Fruit fly (Drosophila melanogaster) whole organism, embryonic: ENCODE data around the gene CG4278.
A peak's percentile ranks its signal among the peaks of the same experiment; 100 is the strongest.

ENCODE experiments used
- BtbVII ChIP-seq: fragments of 200-800 bp; sonication (Bioruptor generic); optimal IDR thresholded peaks from 3 replicates; lab custom pipeline; 2017; ENCODE audit warnings: missing biosample characterization, mild to moderate bottlenecking, missing genetic modification characterization
- CG10267 ChIP-seq: fragments of 200-800 bp; sonication (Bioruptor generic); optimal IDR thresholded peaks from 2 replicates; lab custom pipeline; 2018; ENCODE audit warnings: missing biosample characterization, mild to moderate bottlenecking, missing genetic modification characterization, moderate library complexity
- CG10321 ChIP-seq: fragments of 200-800 bp; sonication (Bioruptor generic); IDR thresholded peaks from 2 replicates; pipeline ENCODE4 v1.3.6; 2022; ENCODE audit warnings: missing biosample characterization, missing genetic modification characterization
- CG11560 ChIP-seq: fragments of 200-800 bp; sonication (Bioruptor generic); IDR thresholded peaks from 3 replicates; pipeline ENCODE4 v1.3.6; 2022; ENCODE audit warnings: missing biosample characterization, missing genetic modification characterization
- CG12104 ChIP-seq: fragments of 200-800 bp; sonication (Bioruptor generic); optimal IDR thresholded peaks from 3 replicates; lab custom pipeline; 2016; ENCODE audit warnings: missing biosample characterization, missing genetic modification characterization
- CG1233 ChIP-seq: fragments of 200-800 bp; sonication (Bioruptor generic); optimal IDR thresholded peaks from 4 replicates; lab custom pipeline; 2018; ENCODE audit warnings: missing biosample characterization, mild to moderate bottlenecking, missing genetic modification characterization
- CG13775 ChIP-seq: fragments of 200-800 bp; sonication (Bioruptor generic); optimal IDR thresholded peaks from 3 replicates; lab custom pipeline; 2017; ENCODE audit warnings: missing biosample characterization, mild to moderate bottlenecking, missing genetic modification characterization
- CG16779 ChIP-seq: fragments of 200-800 bp; sonication (Bioruptor generic); IDR thresholded peaks from 2 replicates; pipeline ENCODE4 v1.3.6; 2022; ENCODE audit warnings: missing biosample characterization, missing genetic modification characterization
- CG17385 ChIP-seq: fragments of 200-800 bp; sonication (Bioruptor generic); optimal IDR thresholded peaks from 3 replicates; lab custom pipeline; 2018; ENCODE audit warnings: missing biosample characterization, mild to moderate bottlenecking, missing genetic modification characterization
- CG17612 ChIP-seq: fragments of 200-800 bp; sonication (Bioruptor generic); IDR thresholded peaks from 2 replicates; pipeline ENCODE4 v1.3.6; 2022; ENCODE audit warnings: missing biosample characterization, missing genetic modification characterization
- CG3281 ChIP-seq: fragments of 200-800 bp; sonication (Bioruptor generic); optimal IDR thresholded peaks from 3 replicates; lab custom pipeline; 2017; ENCODE audit warnings: missing biosample characterization, mild to moderate bottlenecking, missing genetic modification characterization
- CG33213 ChIP-seq: fragments of 200-800 bp; sonication (Bioruptor generic); optimal IDR thresholded peaks from 3 replicates; lab custom pipeline; 2016; ENCODE audit warnings: missing biosample characterization, missing genetic modification characterization
- CG3407 ChIP-seq: fragments of 200-800 bp; sonication (Bioruptor generic); optimal IDR thresholded peaks from 2 replicates; lab custom pipeline; 2018; ENCODE audit warnings: missing biosample characterization, mild to moderate bottlenecking, missing genetic modification characterization
- CG3838 ChIP-seq: fragments of 200-800 bp; sonication (Bioruptor generic); optimal IDR thresholded peaks from 3 replicates; lab custom pipeline; 2016; ENCODE audit warnings: missing biosample characterization, missing genetic modification characterization
- CG3847 ChIP-seq: fragments of 200-800 bp; sonication (Bioruptor generic); IDR thresholded peaks from 2 replicates; pipeline ENCODE4 v1.3.6; 2022; ENCODE audit warnings: missing biosample characterization, missing genetic modification characterization
- CG4282 ChIP-seq: fragments of 200-800 bp; sonication (Bioruptor generic); optimal IDR thresholded peaks from 2 replicates; lab custom pipeline; 2016; ENCODE audit warnings: missing biosample characterization, missing genetic modification characterization
- CG4360 ChIP-seq: fragments of 200-800 bp; sonication (Bioruptor generic); IDR thresholded peaks from 2 replicates; pipeline ENCODE4 v1.3.6; 2022; ENCODE audit warnings: missing biosample characterization, missing genetic modification characterization
- CG6813 ChIP-seq: fragments of 200-800 bp; sonication (Bioruptor generic); optimal IDR thresholded peaks from 2 replicates; lab custom pipeline; 2017; ENCODE audit warnings: missing biosample characterization, missing genetic modification characterization, mild to moderate bottlenecking, moderate library complexity, missing genetic modification reagents
- CG7357 ChIP-seq: fragments of 200-800 bp; sonication (Bioruptor generic); IDR thresholded peaks from 3 replicates; pipeline ENCODE4 v1.3.6; 2022; ENCODE audit warnings: missing biosample characterization, missing genetic modification characterization
- CG9437 ChIP-seq: fragments of 200-800 bp; sonication (Bioruptor generic); optimal IDR thresholded peaks from 2 replicates; lab custom pipeline; 2018; ENCODE audit warnings: missing biosample characterization, mild to moderate bottlenecking, missing genetic modification characterization
- CG9932 ChIP-seq: fragments of 200-800 bp; sonication (Bioruptor generic); IDR thresholded peaks from 2 replicates; pipeline ENCODE4 v1.3.6; 2022; ENCODE audit warnings: missing biosample characterization, missing genetic modification characterization
- CHES-1-like ChIP-seq: fragments of 200-800 bp; sonication (Bioruptor generic); optimal IDR thresholded peaks from 2 replicates; lab custom pipeline; 2016; ENCODE audit warnings: missing biosample characterization, missing genetic modification characterization
- Chrac-16 ChIP-seq: fragments of 200-800 bp; sonication (Bioruptor generic); optimal IDR thresholded peaks from 3 replicates; lab custom pipeline; 2016; ENCODE audit warnings: missing biosample characterization, missing genetic modification characterization
- CoRest ChIP-seq: fragments of 200-800 bp; sonication (Bioruptor generic); optimal IDR thresholded peaks from 3 replicates; lab custom pipeline; 2018; ENCODE audit warnings: missing biosample characterization, mild to moderate bottlenecking, missing genetic modification characterization, moderate library complexity
- Doc3 ChIP-seq: fragments of 200-800 bp; sonication (Bioruptor generic); IDR thresholded peaks from 3 replicates; pipeline ENCODE4 v1.3.6; 2022; ENCODE audit warnings: missing biosample characterization, missing genetic modification characterization; ENCODE audit not compliant: partially characterized antibody
- E2f2 ChIP-seq: fragments of 200-800 bp; sonication (Bioruptor generic); IDR thresholded peaks from 2 replicates; pipeline ENCODE4 v1.3.6; 2022; ENCODE audit warnings: missing biosample characterization, missing genetic modification characterization
- Ets97D ChIP-seq: fragments of 200-800 bp; sonication (Bioruptor generic); optimal IDR thresholded peaks from 3 replicates; lab custom pipeline; 2016; ENCODE audit warnings: missing biosample characterization, missing genetic modification characterization
- Hr3 ChIP-seq: fragments of 200-800 bp; sonication (Bioruptor generic); optimal IDR thresholded peaks from 3 replicates; lab custom pipeline; 2016; ENCODE audit warnings: missing biosample characterization, missing genetic modification characterization
- Oaz ChIP-seq: fragments of 200-800 bp; sonication (Bioruptor generic); IDR thresholded peaks from 2 replicates; pipeline ENCODE4 v1.3.6; 2022; ENCODE audit warnings: missing biosample characterization, missing genetic modification characterization
- Stat92E ChIP-seq, 3 experiments: fragments of >200 bp in 2 of 3; fragments of 200-800 bp in 1 of 3; sonication (Bioruptor generic) in 1 of 3; optimal IDR thresholded peaks; 2 replicates each; lab custom pipeline; 2017 to 2019; ENCODE audit warnings: missing biosample characterization in 3 of 3, missing genetic modification characterization in 3 of 3, mild to moderate bottlenecking in 1 of 3, moderate library complexity in 1 of 3
- YL-1 ChIP-seq: fragments of 200-800 bp; sonication (Bioruptor generic); optimal IDR thresholded peaks from 3 replicates; lab custom pipeline; 2017; ENCODE audit warnings: missing biosample characterization, mild to moderate bottlenecking, missing genetic modification characterization
- aop ChIP-seq: fragments of 200-800 bp; sonication (Bioruptor generic); IDR thresholded peaks from 2 replicates; pipeline ENCODE4 v1.3.6; 2022; ENCODE audit warnings: missing biosample characterization, missing genetic modification characterization
- br ChIP-seq: fragments of >200 bp; optimal IDR thresholded peaks from 2 replicates; lab custom pipeline; 2017
- caup ChIP-seq: fragments of 200-800 bp; sonication (Bioruptor generic); optimal IDR thresholded peaks from 3 replicates; lab custom pipeline; 2017; ENCODE audit warnings: missing biosample characterization, mild to moderate bottlenecking, missing genetic modification characterization, moderate library complexity; ENCODE audit not compliant: severe bottlenecking
- dan ChIP-seq: fragments of 200-800 bp; sonication (Bioruptor generic); IDR thresholded peaks from 2 replicates; pipeline ENCODE4 v1.3.6; 2022; ENCODE audit warnings: missing biosample characterization, missing genetic modification characterization
- gce ChIP-seq: fragments of 200-800 bp; sonication (Bioruptor generic); IDR thresholded peaks from 3 replicates; pipeline ENCODE4 v1.3.6; 2022; ENCODE audit warnings: missing biosample characterization, missing genetic modification characterization
- hkb ChIP-seq, 2 experiments: fragments of 200-800 bp in 1 of 2; fragments of >200 bp in 1 of 2; sonication (Bioruptor generic) in 1 of 2; IDR thresholded peaks in 1 of 2; optimal IDR thresholded peaks in 1 of 2; 2 replicates each; pipeline versions ENCODE4 v1.3.6 to Lab custom; 2017 to 2022; ENCODE audit warnings: missing biosample characterization in 1 of 2, missing genetic modification characterization in 1 of 2
- jigr1 ChIP-seq: fragments of 200-800 bp; sonication (Bioruptor generic); IDR thresholded peaks from 3 replicates; pipeline ENCODE4 v1.3.6; 2022; ENCODE audit warnings: missing biosample characterization, missing genetic modification characterization
- jumu ChIP-seq: fragments of 200-800 bp; sonication (Bioruptor generic); optimal IDR thresholded peaks from 3 replicates; lab custom pipeline; 2016; ENCODE audit warnings: missing biosample characterization, missing genetic modification characterization
- mld ChIP-seq: fragments of 200-800 bp; sonication (Bioruptor generic); IDR thresholded peaks from 3 replicates; pipeline ENCODE4 v1.3.6; 2022; ENCODE audit warnings: missing biosample characterization, missing genetic modification characterization; ENCODE audit not compliant: partially characterized antibody
- phol ChIP-seq: fragments of 200-800 bp; sonication (Bioruptor generic); optimal IDR thresholded peaks from 3 replicates; lab custom pipeline; 2018; ENCODE audit warnings: missing biosample characterization, mild to moderate bottlenecking, missing genetic modification characterization, moderate library complexity
- pnt ChIP-seq: fragments of 200-800 bp; sonication (Bioruptor generic); optimal IDR thresholded peaks from 3 replicates; lab custom pipeline; 2016; ENCODE audit warnings: missing biosample characterization, missing genetic modification characterization
- repo ChIP-seq: fragments of 200-800 bp; sonication (Bioruptor generic); optimal IDR thresholded peaks from 2 replicates; lab custom pipeline; 2016; ENCODE audit warnings: missing biosample characterization, missing genetic modification characterization
- sim ChIP-seq: fragments of 200-800 bp; sonication (Bioruptor generic); IDR thresholded peaks from 2 replicates; pipeline ENCODE4 v1.3.6; 2022; ENCODE audit warnings: missing biosample characterization, missing genetic modification characterization
- sna ChIP-seq: fragments of 200-800 bp; sonication (Bioruptor generic); IDR thresholded peaks from 2 replicates; pipeline ENCODE4 v1.3.6; 2022; ENCODE audit warnings: missing biosample characterization, missing genetic modification characterization; ENCODE audit not compliant: partially characterized antibody
- so ChIP-seq: fragments of 200-800 bp; sonication (Bioruptor generic); IDR thresholded peaks from 3 replicates; pipeline ENCODE4 v1.3.6; 2022; ENCODE audit warnings: missing biosample characterization, missing genetic modification characterization
- stwl ChIP-seq: fragments of 200-800 bp; sonication (Bioruptor generic); optimal IDR thresholded peaks from 3 replicates; lab custom pipeline; 2018; ENCODE audit warnings: missing biosample characterization, mild to moderate bottlenecking, missing genetic modification characterization, moderate library complexity
- vfl ChIP-seq: fragments of 200-800 bp; sonication (Bioruptor generic); optimal IDR thresholded peaks from 2 replicates; lab custom pipeline; 2016; ENCODE audit warnings: missing biosample characterization, missing genetic modification characterization
- zfh1 ChIP-seq: fragments of 200-800 bp; sonication (Bioruptor generic); IDR thresholded peaks from 3 replicates; pipeline ENCODE4 v1.3.6; 2022; ENCODE audit warnings: missing biosample characterization, missing genetic modification characterization

CG4278 gene

dm6 chr2L:16350742-16351568, 24.1 kb downstream of the CG4278 start (continued):
- TF ChIP-seq CG10321 (GFP tag; lab: Robert Waterston, UW) = peak; percentile 88
- peak; percentile 99 for TF ChIP-seq so (GFP tag; lab: Robert Waterston, UW)
- peak; percentile 96 for TF ChIP-seq sim (GFP tag; lab: Robert Waterston, UW)
- peak; percentile 99 for TF ChIP-seq CG13775 (GFP tag; lab: Kevin White, UChicago)
- TF ChIP-seq phol (tag; lab: Kevin White, UChicago) = peak; percentile 98
- peak; percentile 99 for TF ChIP-seq gce (GFP tag; lab: Robert Waterston, UW)
- TF ChIP-seq CG3847 (GFP tag; lab: Robert Waterston, UW) = peak; percentile 99
- TF ChIP-seq Chrac-16 (GFP tag; lab: Kevin White, UChicago) = peak; percentile 99
- peak; percentile 98 for TF ChIP-seq Hr3 (GFP tag; lab: Kevin White, UChicago)
- peak; percentile 95 for TF ChIP-seq aop (GFP tag; lab: Robert Waterston, UW)
- TF ChIP-seq stwl (tag; lab: Kevin White, UChicago) = peak; percentile 27
- TF ChIP-seq CG33213 = peak; percentile 97
- peak; percentile 99 for TF ChIP-seq zfh1 (GFP tag; lab: Robert Waterston, UW)
- TF ChIP-seq CG16779 (GFP tag; lab: Robert Waterston, UW) = peak; percentile 98
- TF ChIP-seq jumu (GFP tag; lab: Kevin White, UChicago) = peak; percentile 97
- TF ChIP-seq br (lab: Kevin White, UChicago) = no peak
- TF ChIP-seq CG4282 (GFP tag; lab: Kevin White, UChicago) = peak; percentile 77
- no peak for TF ChIP-seq sna (GFP tag; lab: Robert Waterston, UW)
- TF ChIP-seq CG17385 = peak; percentile 99
- TF ChIP-seq CoRest = peak; percentile 99
- TF ChIP-seq CHES-1-like (GFP tag; lab: Kevin White, UChicago) = peak; percentile 98
- TF ChIP-seq CG3281 (GFP tag; lab: Kevin White, UChicago) = peak; percentile 99
- TF ChIP-seq CG4360 (GFP tag; lab: Robert Waterston, UW) = peak; percentile 84
- TF ChIP-seq CG3838 = peak; percentile 94
- TF ChIP-seq CG9437 = peak; percentile 95
- no peak for TF ChIP-seq mld (GFP tag; lab: Robert Waterston, UW)
- TF ChIP-seq hkb (optimal IDR thresholded peaks at IDR 0.05; lab: Kevin White, UChicago) = no peak
- peak; percentile 100 for TF ChIP-seq hkb (GFP tag; IDR thresholded peaks at IDR 0.05; lab: Robert Waterston, UW)
- peak; percentile 97 for TF ChIP-seq CG10267 (tag; lab: Kevin White, UChicago)
- peak; percentile 99 for TF ChIP-seq CG12104 (GFP tag; lab: Kevin White, UChicago)
- peak; percentile 91 for TF ChIP-seq E2f2
- peak; percentile 97 for TF ChIP-seq pnt
- peak; percentile 99 for TF ChIP-seq CG9932 (GFP tag; lab: Robert Waterston, UW)
- peak; percentile 94 for TF ChIP-seq dan (GFP tag; lab: Robert Waterston, UW)
- TF ChIP-seq CG11560 (tag; lab: Robert Waterston, UW) = peak; percentile 93
- peak; percentile 99 for TF ChIP-seq CG6813 (GFP tag; lab: Kevin White, UChicago)
- peak in 1 of 3 experiments; percentile 99 for TF ChIP-seq Stat92E (GFP tag; optimal IDR thresholded peaks at IDR 0.05; lab: Kevin White, UChicago)
- peak; percentile 96 for TF ChIP-seq repo
- peak; percentile 97 for TF ChIP-seq YL-1 (GFP tag; lab: Kevin White, UChicago)
- TF ChIP-seq CG3407 (GFP tag; lab: Kevin White, UChicago) = peak; percentile 98
- TF ChIP-seq caup (GFP tag; lab: Kevin White, UChicago) = peak; percentile 99
- peak; percentile 98 for TF ChIP-seq vfl
- TF ChIP-seq Oaz = peak; percentile 99
- peak; percentile 96 for TF ChIP-seq jigr1 (GFP tag; lab: Robert Waterston, UW)
- peak; percentile 99 for TF ChIP-seq BtbVII
- peak; percentile 98 for TF ChIP-seq CG17612
- no peak for TF ChIP-seq Doc3 (GFP tag; lab: Robert Waterston, UW)
- TF ChIP-seq Ets97D (GFP tag; lab: Kevin White, UChicago) = peak; percentile 94
- TF ChIP-seq CG7357 (GFP tag; lab: Robert Waterston, UW) = peak; percentile 96
- TF ChIP-seq CG1233 (GFP tag; lab: Kevin White, UChicago) = peak; percentile 99
